Fruit fly (Drosophila melanogaster) whole organism, embryonic: ENCODE data around the gene SerRS.

ENCODE experiments used
- Antp ChIP-seq: fragments of 200-800 bp; sonication (Bioruptor generic); optimal IDR thresholded peaks from 3 replicates; lab custom pipeline; 2016; ENCODE audit warnings: missing biosample characterization, missing genetic modification characterization
- B-H2 ChIP-seq: fragments of 200-800 bp; sonication (Bioruptor generic); optimal IDR thresholded peaks from 2 replicates; lab custom pipeline; 2018; ENCODE audit warnings: missing biosample characterization, mild to moderate bottlenecking, missing genetic modification characterization
- BtbVII ChIP-seq: fragments of 200-800 bp; sonication (Bioruptor generic); optimal IDR thresholded peaks from 3 replicates; lab custom pipeline; 2017; ENCODE audit warnings: missing biosample characterization, mild to moderate bottlenecking, missing genetic modification characterization
- CG11456 ChIP-seq: fragments of 200-800 bp; sonication (Bioruptor generic); IDR thresholded peaks from 3 replicates; pipeline ENCODE4 v1.3.6; 2022; ENCODE audit warnings: missing biosample characterization, missing genetic modification characterization
- CG11504 ChIP-seq: fragments of 200-800 bp; sonication (Bioruptor generic); optimal IDR thresholded peaks from 3 replicates; lab custom pipeline; 2019; ENCODE audit warnings: missing biosample characterization, mild to moderate bottlenecking, missing genetic modification characterization, moderate library complexity
- CG12236 ChIP-seq: fragments of 200-800 bp; sonication (Bioruptor generic); optimal IDR thresholded peaks from 2 replicates; lab custom pipeline; 2016; ENCODE audit warnings: missing biosample characterization, missing genetic modification characterization
- CG12744 ChIP-seq: fragments of 200-800 bp; sonication (Bioruptor generic); optimal IDR thresholded peaks from 2 replicates; lab custom pipeline; 2016; ENCODE audit warnings: missing biosample characterization, missing genetic modification characterization
- CG13123 ChIP-seq: fragments of 200-800 bp; sonication (Bioruptor generic); optimal IDR thresholded peaks from 2 replicates; lab custom pipeline; 2016; ENCODE audit warnings: missing biosample characterization, missing genetic modification characterization
- CG14860 ChIP-seq: fragments of 200-800 bp; sonication (Bioruptor generic); IDR thresholded peaks from 3 replicates; pipeline ENCODE4 v1.3.6; 2022; ENCODE audit warnings: missing biosample characterization, missing genetic modification characterization; ENCODE audit not compliant: partially characterized antibody
- CG15514 ChIP-seq: fragments of 200-800 bp; sonication (Bioruptor generic); optimal IDR thresholded peaks from 3 replicates; lab custom pipeline; 2017; ENCODE audit warnings: missing biosample characterization, missing genetic modification characterization, mild to moderate bottlenecking, moderate library complexity, missing genetic modification reagents
- CG16863 ChIP-seq: fragments of 200-800 bp; sonication (Bioruptor generic); optimal IDR thresholded peaks from 3 replicates; lab custom pipeline; 2016; ENCODE audit warnings: missing biosample characterization, missing genetic modification characterization
- CG2202 ChIP-seq: fragments of 200-800 bp; sonication (Bioruptor generic); optimal IDR thresholded peaks from 2 replicates; lab custom pipeline; 2018; ENCODE audit warnings: missing biosample characterization, mild to moderate bottlenecking, missing genetic modification characterization
- CG2678 ChIP-seq: fragments of 200-800 bp; sonication (Bioruptor generic); optimal IDR thresholded peaks from 3 replicates; lab custom pipeline; 2019; ENCODE audit warnings: missing biosample characterization, mild to moderate bottlenecking, missing genetic modification characterization, moderate library complexity
- CG2875 ChIP-seq: fragments of 200-800 bp; sonication (Bioruptor generic); optimal IDR thresholded peaks from 2 replicates; lab custom pipeline; 2017; ENCODE audit warnings: missing biosample characterization, mild to moderate bottlenecking, missing genetic modification characterization, missing genetic modification reagents
- CG3847 ChIP-seq: fragments of 200-800 bp; sonication (Bioruptor generic); IDR thresholded peaks from 2 replicates; pipeline ENCODE4 v1.3.6; 2022; ENCODE audit warnings: missing biosample characterization, missing genetic modification characterization
- CG4424 ChIP-seq: fragments of 200-800 bp; sonication (Bioruptor generic); optimal IDR thresholded peaks from 3 replicates; lab custom pipeline; 2016; ENCODE audit warnings: missing biosample characterization, missing genetic modification characterization
- CG4854 ChIP-seq: fragments of 200-800 bp; sonication (Bioruptor generic); optimal IDR thresholded peaks from 2 replicates; lab custom pipeline; 2016; ENCODE audit warnings: missing biosample characterization, missing genetic modification characterization, inconsistent platforms
- CG6654 ChIP-seq: fragments of 200-800 bp; sonication (Bioruptor generic); optimal IDR thresholded peaks from 2 replicates; lab custom pipeline; 2017; ENCODE audit warnings: missing biosample characterization, mild to moderate bottlenecking, missing genetic modification characterization
- CG6689 ChIP-seq: fragments of 200-800 bp; sonication (Bioruptor generic); IDR thresholded peaks from 2 replicates; pipeline ENCODE4 v1.3.6; 2022; ENCODE audit warnings: missing biosample characterization, missing genetic modification characterization
- CG7372 ChIP-seq: fragments of 200-800 bp; sonication (Bioruptor generic); IDR thresholded peaks from 2 replicates; pipeline ENCODE4 v1.3.6; 2022; ENCODE audit warnings: missing biosample characterization, missing genetic modification characterization
- CG9215 ChIP-seq: fragments of 200-800 bp; sonication (Bioruptor generic); IDR thresholded peaks from 2 replicates; pipeline ENCODE4 v1.3.6; 2022; ENCODE audit warnings: missing biosample characterization, missing genetic modification characterization
- HHEX ChIP-seq: fragments of 200-800 bp; sonication (Bioruptor generic); optimal IDR thresholded peaks from 3 replicates; lab custom pipeline; 2017; ENCODE audit warnings: missing biosample characterization, mild to moderate bottlenecking, missing genetic modification characterization, missing genetic modification reagents
- HLH54F ChIP-seq: fragments of 200-800 bp; sonication (Bioruptor generic); optimal IDR thresholded peaks from 3 replicates; lab custom pipeline; 2016; ENCODE audit warnings: missing biosample characterization, missing genetic modification characterization
- Hr39 ChIP-seq: fragments of >200 bp; optimal IDR thresholded peaks from 2 replicates; lab custom pipeline; 2017
- Lim3 ChIP-seq: fragments of 200-800 bp; sonication (Bioruptor generic); IDR thresholded peaks from 2 replicates; pipeline ENCODE4 v1.3.6; 2022; ENCODE audit warnings: missing biosample characterization, missing genetic modification characterization
- Mes4 ChIP-seq: fragments of 200-800 bp; sonication (Bioruptor generic); optimal IDR thresholded peaks from 2 replicates; lab custom pipeline; 2016; ENCODE audit warnings: missing biosample characterization, missing genetic modification characterization
- NC2β ChIP-seq: fragments of 200-800 bp; sonication (Bioruptor generic); optimal IDR thresholded peaks from 2 replicates; lab custom pipeline; 2016; ENCODE audit warnings: missing biosample characterization, missing genetic modification characterization
- Opbp ChIP-seq: fragments of 200-800 bp; sonication (Bioruptor generic); IDR thresholded peaks from 3 replicates; pipeline ENCODE4 v1.3.6; 2022; ENCODE audit warnings: missing biosample characterization, missing genetic modification characterization; ENCODE audit not compliant: partially characterized antibody
- Pdp1 ChIP-seq, 2 experiments: fragments of 200-800 bp; sonication (Bioruptor generic); optimal IDR thresholded peaks; 3 replicates each; lab custom pipeline; 2016; ENCODE audit warnings: missing biosample characterization in 2 of 2, missing genetic modification characterization in 2 of 2, mild to moderate bottlenecking in 1 of 2, moderate library complexity in 1 of 2
- Trl ChIP-seq, 3 experiments: fragments of >200 bp in 2 of 3; fragments of 200-800 bp in 1 of 3; sonication (Bioruptor generic) in 1 of 3; optimal IDR thresholded peaks; 2 replicates in 1 of 3; 3 replicates in 2 of 3; lab custom pipeline; 2016 to 2017; ENCODE audit warnings: missing biosample characterization in 1 of 3, missing genetic modification characterization in 1 of 3
- amos ChIP-seq: fragments of 200-800 bp; sonication (Bioruptor generic); IDR thresholded peaks from 2 replicates; pipeline ENCODE4 v1.3.6; 2022; ENCODE audit warnings: missing biosample characterization, missing genetic modification characterization; ENCODE audit not compliant: partially characterized antibody
- aop ChIP-seq: fragments of 200-800 bp; sonication (Bioruptor generic); IDR thresholded peaks from 2 replicates; pipeline ENCODE4 v1.3.6; 2022; ENCODE audit warnings: missing biosample characterization, missing genetic modification characterization
- ara ChIP-seq: fragments of 200-800 bp; sonication (Bioruptor generic); IDR thresholded peaks from 2 replicates; pipeline ENCODE4 v1.3.6; 2022; ENCODE audit warnings: missing biosample characterization, missing genetic modification characterization
- bigmax ChIP-seq: fragments of 200-800 bp; sonication (Bioruptor generic); optimal IDR thresholded peaks from 2 replicates; lab custom pipeline; 2018; ENCODE audit warnings: missing biosample characterization, mild to moderate bottlenecking, missing genetic modification characterization
- ci ChIP-seq: fragments of 200-800 bp; sonication (Bioruptor generic); IDR thresholded peaks from 3 replicates; pipeline ENCODE4 v1.3.6; 2022; ENCODE audit warnings: missing biosample characterization, missing genetic modification characterization
- crol ChIP-seq: fragments of 200-800 bp; sonication (Bioruptor generic); IDR thresholded peaks from 2 replicates; pipeline ENCODE4 v1.3.6; 2022; ENCODE audit warnings: missing biosample characterization, missing genetic modification characterization
- dan ChIP-seq: fragments of 200-800 bp; sonication (Bioruptor generic); IDR thresholded peaks from 2 replicates; pipeline ENCODE4 v1.3.6; 2022; ENCODE audit warnings: missing biosample characterization, missing genetic modification characterization
- dmrt99B ChIP-seq: fragments of 200-800 bp; sonication (Bioruptor generic); optimal IDR thresholded peaks from 2 replicates; lab custom pipeline; 2018; ENCODE audit warnings: missing biosample characterization, mild to moderate bottlenecking, missing genetic modification characterization, moderate library complexity
- fd102C ChIP-seq: fragments of 200-800 bp; sonication (Bioruptor generic); optimal IDR thresholded peaks from 2 replicates; lab custom pipeline; 2018; ENCODE audit warnings: missing biosample characterization, mild to moderate bottlenecking, missing genetic modification characterization, moderate library complexity
- gcm ChIP-seq: fragments of 200-800 bp; sonication (Bioruptor generic); optimal IDR thresholded peaks from 2 replicates; lab custom pipeline; 2019; ENCODE audit warnings: missing biosample characterization, mild to moderate bottlenecking, missing genetic modification characterization, moderate library complexity
- hb ChIP-seq: fragments of 200-800 bp; sonication (Bioruptor generic); IDR thresholded peaks from 3 replicates; pipeline ENCODE4 v1.3.6; 2022; ENCODE audit warnings: missing biosample characterization, missing genetic modification characterization; ENCODE audit not compliant: partially characterized antibody
- maf-S ChIP-seq: fragments of 200-800 bp; sonication (Bioruptor generic); optimal IDR thresholded peaks from 2 replicates; lab custom pipeline; 2016; ENCODE audit warnings: missing biosample characterization, missing genetic modification characterization
- nerfin-2 ChIP-seq: fragments of 200-800 bp; sonication (Bioruptor generic); IDR thresholded peaks from 2 replicates; pipeline ENCODE4 v1.3.6; 2022; ENCODE audit warnings: missing biosample characterization, missing genetic modification characterization; ENCODE audit not compliant: partially characterized antibody
- odd ChIP-seq: fragments of 200-800 bp; sonication (Bioruptor generic); optimal IDR thresholded peaks from 2 replicates; lab custom pipeline; 2017; ENCODE audit warnings: missing biosample characterization, mild to moderate bottlenecking, missing genetic modification characterization
- otp ChIP-seq: fragments of 200-800 bp; sonication (Bioruptor generic); IDR thresholded peaks from 3 replicates; pipeline ENCODE4, ENCODE4 v1.3.6; 2022; ENCODE audit warnings: missing biosample characterization, missing genetic modification characterization
- pho ChIP-seq: fragments of 200-800 bp; sonication (Bioruptor generic); optimal IDR thresholded peaks from 2 replicates; lab custom pipeline; 2016; ENCODE audit warnings: missing biosample characterization, missing genetic modification characterization
- ro ChIP-seq: fragments of 200-800 bp; sonication (Bioruptor generic); IDR thresholded peaks from 2 replicates; pipeline ENCODE4 v1.3.6; 2022; ENCODE audit warnings: missing biosample characterization, missing genetic modification characterization
- sob ChIP-seq: fragments of 200-800 bp; sonication (Bioruptor generic); IDR thresholded peaks from 2 replicates; pipeline ENCODE4 v1.3.6; 2022; ENCODE audit warnings: missing biosample characterization, missing genetic modification characterization
- ttk ChIP-seq: fragments of 200-800 bp; sonication (Bioruptor generic); IDR thresholded peaks from 2 replicates; pipeline ENCODE4 v2.1.2; 2022; ENCODE audit warnings: missing biosample characterization, missing genetic modification characterization
- unc-4 ChIP-seq: fragments of 200-800 bp; sonication (Bioruptor generic); IDR thresholded peaks from 2 replicates; pipeline ENCODE4 v1.3.6; 2022; ENCODE audit warnings: missing biosample characterization, missing genetic modification characterization; ENCODE audit not compliant: partially characterized antibody

The SerRS gene

dm6 chr2L:3056448-3056790 is 19.2 kb upstream of the SerRS start, which contains the start of gene FASN1 (continued):
- TF ChIP-seq nerfin-2: no peak
- no peak for TF ChIP-seq BtbVII (GFP tag; lab: Kevin White, UChicago)
- no peak for TF ChIP-seq CG12236 (GFP tag; lab: Kevin White, UChicago)
- TF ChIP-seq CG7372 (GFP tag; lab: Robert Waterston, UW): no peak
- peak; percentile 10 for TF ChIP-seq Antp (GFP tag; lab: Kevin White, UChicago)
- TF ChIP-seq dan: no peak
- no peak for TF ChIP-seq NC2β
- no peak for TF ChIP-seq ttk (GFP tag; lab: Robert Waterston, UW)
- TF ChIP-seq amos: peak; percentile 28; the same call in 1 of the 2 replicates
- no peak for TF ChIP-seq Mes4 (GFP tag; lab: Kevin White, UChicago)
- no peak for TF ChIP-seq maf-S (GFP tag; lab: Kevin White, UChicago)
- TF ChIP-seq Lim3 (GFP tag; lab: Robert Waterston, UW): no peak
- no peak for TF ChIP-seq pho (GFP tag; lab: Kevin White, UChicago)
- TF ChIP-seq sob (GFP tag; lab: Robert Waterston, UW): 0 out of 2 replicates have a peak, but pooled peaks have one; percentile 22
- no peak for TF ChIP-seq dmrt99B
- TF ChIP-seq CG14860: 0 out of 3 replicates have a peak, but pooled peaks have one; percentile 36
- TF ChIP-seq CG4424: no peak
- TF ChIP-seq CG16863 (GFP tag; lab: Kevin White, UChicago): no peak
- no peak for TF ChIP-seq bigmax (GFP tag; lab: Kevin White, UChicago)
- peak; percentile 3; the same call in 1 of the 2 replicates for TF ChIP-seq ara (GFP tag; lab: Robert Waterston, UW)
- 0 out of 3 replicates have a peak, but pooled peaks have one; percentile 22 for TF ChIP-seq Opbp
- no peak for TF ChIP-seq CG6689 (GFP tag; lab: Robert Waterston, UW)
- no peak for TF ChIP-seq CG6654 (GFP tag; lab: Kevin White, UChicago)
- TF ChIP-seq CG15514 (GFP tag; lab: Kevin White, UChicago): peak; percentile 34
- 0 out of 3 replicates have a peak, but pooled peaks have one; percentile 49 for TF ChIP-seq hb
- 0 out of 2 replicates have a peak, but pooled peaks have one; percentile 3 for TF ChIP-seq aop (GFP tag; lab: Robert Waterston, UW)
- TF ChIP-seq unc-4 (GFP tag; lab: Robert Waterston, UW): 0 out of 2 replicates have a peak, but pooled peaks have one; percentile 24
- TF ChIP-seq CG2875: no peak
- TF ChIP-seq ci (GFP tag; lab: Robert Waterston, UW): peak; percentile 73
- no peak for TF ChIP-seq gcm (GFP tag; lab: Kevin White, UChicago)
- TF ChIP-seq CG11504: no peak
- TF ChIP-seq otp (GFP tag; lab: Robert Waterston, UW): 0 out of 3 replicates have a peak, but pooled peaks have one; percentile 20
- no peak for TF ChIP-seq CG3847 (GFP tag; lab: Robert Waterston, UW)
- no peak for TF ChIP-seq Pdp1 (GFP tag; optimal IDR thresholded peaks at IDR 0.05; lab: Kevin White, UChicago)
- TF ChIP-seq CG12744 (GFP tag; lab: Kevin White, UChicago): no peak
- TF ChIP-seq ro (GFP tag; lab: Robert Waterston, UW): peak; percentile 2; the same call in 1 of the 2 replicates
- TF ChIP-seq CG2678: peak; percentile 17
- no peak for TF ChIP-seq CG9215 (GFP tag; lab: Robert Waterston, UW)
- TF ChIP-seq crol: no peak
- no peak for TF ChIP-seq CG4854 (GFP tag; lab: Kevin White, UChicago)
- TF ChIP-seq HLH54F (GFP tag; lab: Kevin White, UChicago): no peak
- no peak for TF ChIP-seq Hr39 (lab: Kevin White, UChicago)
- TF ChIP-seq CG13123 (GFP tag; lab: Kevin White, UChicago): no peak
- TF ChIP-seq Trl (optimal IDR thresholded peaks at IDR 0.05; lab: Kevin White, UChicago): peak; percentile 63 to 70
- no peak for TF ChIP-seq Trl (GFP tag; optimal IDR thresholded peaks at IDR 0.05; lab: Kevin White, UChicago)
- TF ChIP-seq odd (GFP tag; lab: Kevin White, UChicago): no peak
- TF ChIP-seq CG2202 (tag; lab: Kevin White, UChicago): no peak
- peak; percentile 14 for TF ChIP-seq HHEX (GFP tag; lab: Kevin White, UChicago)
- TF ChIP-seq B-H2 (GFP tag; lab: Kevin White, UChicago): peak; percentile 47
- TF ChIP-seq fd102C (GFP tag; lab: Kevin White, UChicago): no peak
- TF ChIP-seq CG11456 (GFP tag; lab: Robert Waterston, UW): 0 out of 3 replicates have a peak, but pooled peaks have one; percentile 40
